Worm (Caenorhabditis elegans) whole organism, early embryonic: ENCODE measurements around the gene cutl-11.

Source experiments
- B0310.2 ChIP-seq: sonication (generic microtip); optimal IDR thresholded peaks from 2 replicates; lab custom pipeline; 2016; ENCODE audit warnings: mild to moderate bottlenecking, missing genetic modification characterization, missing compliant biosample characterization
- F13C5.2 ChIP-seq: sonication (generic microtip); optimal IDR thresholded peaks from 2 replicates; lab custom pipeline; 2017; ENCODE audit warnings: mild to moderate bottlenecking, missing genetic modification characterization, inconsistent platforms, missing compliant biosample characterization
- aly-1 ChIP-seq: sonication (generic microtip); optimal IDR thresholded peaks from 2 replicates; lab custom pipeline; 2016; ENCODE audit warnings: missing genetic modification characterization, missing compliant biosample characterization
- ceh-13 ChIP-seq: fragments of 200-800 bp; sonication (Bioruptor generic); optimal IDR thresholded peaks from 2 replicates; lab custom pipeline; 2018; ENCODE audit warnings: mild to moderate bottlenecking, missing genetic modification characterization, missing compliant biosample characterization
- ceh-36 ChIP-seq: sonication (generic microtip); optimal IDR thresholded peaks from 2 replicates; lab custom pipeline; 2016; ENCODE audit warnings: missing genetic modification characterization, inconsistent platforms, missing compliant biosample characterization
- flt-1 ChIP-seq: fragments of 200-800 bp; sonication (Bioruptor generic); IDR thresholded peaks from 2 replicates; pipeline ENCODE4 v1.3.6; 2022; ENCODE audit warnings: missing genetic modification characterization, missing compliant biosample characterization
- hmg-4 ChIP-seq: fragments of 200-800 bp; sonication (Bioruptor generic); optimal IDR thresholded peaks from 2 replicates; lab custom pipeline; 2018; ENCODE audit warnings: mild to moderate bottlenecking, missing genetic modification characterization, missing compliant biosample characterization
- hnd-1 ChIP-seq: sonication (generic microtip); optimal IDR thresholded peaks from 2 replicates; lab custom pipeline; 2016; ENCODE audit warnings: missing genetic modification characterization, missing compliant biosample characterization
- pes-1 ChIP-seq: fragments of 200-800 bp; sonication (Bioruptor generic); IDR thresholded peaks from 2 replicates; pipeline ENCODE4 v1.3.6; 2022; ENCODE audit warnings: missing genetic modification reagents, missing genetic modification characterization, missing compliant biosample characterization
- scrt-1 ChIP-seq: fragments of 200-800 bp; sonication (Bioruptor generic); IDR thresholded peaks from 2 replicates; pipeline ENCODE4 v1.3.6; 2022; ENCODE audit warnings: missing genetic modification characterization, missing compliant biosample characterization
- sea-1 ChIP-seq: fragments of 200-800 bp; sonication (Bioruptor generic); conservative IDR thresholded peaks from 2 replicates; pipeline ENCODE4 v1.3.6; 2022; ENCODE audit warnings: missing genetic modification characterization, missing compliant biosample characterization
- tbx-11 ChIP-seq: fragments of 200-800 bp; sonication (Bioruptor generic); IDR thresholded peaks from 2 replicates; pipeline ENCODE4 v1.3.6; 2022; ENCODE audit warnings: missing genetic modification characterization, missing compliant biosample characterization
- tbx-37 ChIP-seq: fragments of 200-800 bp; sonication (Bioruptor generic); conservative IDR thresholded peaks from 2 replicates; pipeline ENCODE4 v1.3.6; 2022; ENCODE audit warnings: missing genetic modification reagents, missing genetic modification characterization, missing compliant biosample characterization
- tra-4 ChIP-seq: sonication (generic microtip); optimal IDR thresholded peaks from 2 replicates; lab custom pipeline; 2017; ENCODE audit warnings: missing genetic modification characterization, missing compliant biosample characterization

Gene cutl-11

DNA sequence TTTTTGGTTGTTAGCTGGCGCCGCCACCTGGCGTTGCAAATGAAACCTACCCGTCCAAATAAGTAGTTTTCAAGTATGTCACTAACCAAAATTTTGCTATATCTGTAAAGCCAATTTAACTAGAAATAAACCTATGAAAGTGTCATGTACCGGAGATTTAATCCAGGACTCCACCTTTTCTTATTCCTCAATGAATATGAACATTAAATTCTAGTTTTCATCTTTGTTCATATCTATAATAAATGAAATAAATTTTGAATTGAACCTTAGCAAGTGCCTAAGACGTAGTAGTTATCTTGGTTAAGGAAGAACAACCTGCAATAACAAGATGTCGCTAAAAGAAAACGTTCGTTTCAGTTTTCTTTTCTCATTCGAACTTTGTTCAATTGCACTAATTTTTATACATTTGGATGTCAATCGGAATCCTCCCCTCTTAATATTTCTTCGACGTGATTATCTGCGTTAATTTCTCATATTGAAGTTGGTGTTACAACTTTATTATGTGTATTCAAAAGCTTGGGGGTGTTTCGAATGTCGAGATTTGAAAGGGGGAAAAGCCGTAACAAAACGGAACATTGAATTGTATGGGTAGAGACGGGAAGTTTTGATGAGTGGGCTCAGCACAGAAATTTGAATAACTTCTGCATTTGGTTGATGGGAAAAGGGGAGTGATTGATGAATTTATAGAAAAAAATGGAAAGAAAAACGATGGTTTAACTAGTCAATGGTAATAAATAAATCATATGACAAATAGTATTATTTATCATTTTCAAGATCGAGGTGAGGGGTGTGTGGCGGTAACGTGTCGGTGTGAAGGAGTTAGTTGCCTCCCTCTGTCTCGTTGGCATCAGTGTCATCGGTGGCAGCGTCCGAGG lies 47.2 kb downstream of the cutl-11 start:
- TF ChIP-seq ceh-13 (GFP tag; lab: Kevin White, UChicago) (no peak), F13C5.2 (tag; lab: Kevin White, UChicago) (peak; percentile 26), sea-1 (GFP tag; lab: Robert Waterston, UW) (no peak), flt-1 (no peak), tbx-37 (GFP tag; lab: Robert Waterston, UW) (no peak)

DNA sequence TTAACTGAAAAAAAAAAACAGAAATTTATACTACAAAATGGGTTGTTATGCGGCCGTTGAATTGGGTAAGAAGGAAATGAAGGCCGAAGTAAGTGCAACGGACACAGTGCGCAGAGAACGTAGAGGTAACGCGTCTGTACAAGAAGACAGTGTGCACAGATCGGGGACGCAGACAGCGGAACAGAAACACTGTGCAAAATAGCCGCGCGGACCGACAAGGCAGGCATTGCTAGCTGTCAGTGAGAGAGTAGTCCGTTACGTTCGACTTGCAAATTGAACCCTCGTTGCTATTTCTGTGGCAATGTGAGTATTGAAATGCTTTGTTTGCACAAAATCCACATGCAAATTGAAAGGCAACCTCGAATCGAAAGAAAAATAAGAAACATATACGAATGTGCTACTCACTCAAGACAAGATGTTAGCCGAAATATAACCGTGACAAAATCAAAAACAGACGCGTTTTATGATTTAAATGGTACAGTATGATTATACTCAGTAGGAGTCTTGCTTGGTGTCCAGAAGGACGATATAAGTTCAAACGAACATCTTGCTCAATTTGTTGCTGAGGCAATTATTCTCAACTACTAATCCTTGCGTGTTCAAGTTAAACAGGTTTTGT lies 50.1 kb downstream of the cutl-11 start:
- TF ChIP-seq scrt-1 (GFP tag; lab: Robert Waterston, UW), result no peak
- TF ChIP-seq hmg-4 (GFP tag; lab: Kevin White, UChicago), result peak; percentile 75

DNA sequence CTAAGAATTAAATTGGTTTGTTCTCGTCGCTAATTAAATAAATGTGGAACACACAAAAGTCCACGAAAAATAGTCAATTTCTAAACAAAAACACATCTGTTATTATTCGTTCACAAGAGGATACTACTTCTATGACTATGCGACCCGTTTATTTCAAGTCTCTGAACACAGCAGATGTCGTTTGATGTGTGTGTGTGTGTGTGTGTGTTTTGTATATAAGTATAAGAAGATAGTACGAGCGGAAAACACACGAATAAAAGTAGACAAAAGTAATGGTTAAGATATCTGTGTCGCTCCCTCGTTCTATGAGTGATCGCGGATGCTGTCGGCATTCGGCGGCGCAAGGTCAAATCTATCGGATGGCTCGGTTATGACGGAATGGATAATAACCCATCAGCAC lies 51.8 kb downstream of the cutl-11 start:
- TF ChIP-seq B0310.2 (no peak), flt-1 (no peak), hnd-1 (no peak), scrt-1 (GFP tag; lab: Robert Waterston, UW) (no peak), aly-1 (tag; lab: Kevin White, UChicago) (no peak), tra-4 (tag; lab: Kevin White, UChicago) (no peak), ceh-36 (tag; lab: Kevin White, UChicago) (no peak), sea-1 (GFP tag; lab: Robert Waterston, UW) (no peak), tbx-11 (GFP tag; lab: Robert Waterston, UW) (no peak), F13C5.2 (tag; lab: Kevin White, UChicago) (no peak), pes-1 (GFP tag; lab: Robert Waterston, UW) (no peak)
